Worm (Caenorhabditis elegans) whole organism, L4/young adult: ENCODE results near the gene ttr-16.

Experiments used
- W03F9.2 ChIP-seq: fragments of 150-350 bp; optimal IDR thresholded peaks from 2 replicates; lab custom pipeline; 2014; ENCODE audit warnings: missing biosample characterization, missing genetic modification characterization
- him-1 ChIP-seq: sonication (generic microtip); optimal IDR thresholded peaks from 2 replicates; lab custom pipeline; 2016; ENCODE audit warnings: missing genotype, missing genetic modification reagents, missing genetic modification characterization, missing compliant biosample characterization

DNA sequence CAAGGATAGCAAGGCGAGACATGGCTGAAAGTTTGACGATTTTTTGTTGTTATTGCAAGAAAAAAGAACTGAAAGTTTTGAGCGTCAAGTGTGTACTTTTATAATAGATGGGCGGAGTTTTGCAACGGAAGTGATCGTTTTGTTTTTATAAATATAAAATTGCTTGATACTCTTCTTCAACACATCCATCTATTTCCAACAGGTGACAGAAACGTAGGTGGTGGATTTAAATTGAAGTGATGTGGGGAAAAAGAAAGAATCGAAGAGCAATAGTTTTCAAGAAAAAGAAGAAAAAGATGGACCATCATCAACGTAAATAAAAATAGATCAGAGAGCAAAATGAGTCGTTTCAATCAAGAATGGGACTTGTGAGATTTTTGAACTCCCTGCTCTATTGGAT lies 3.1 kb upstream of the ttr-16 start, which contains the start of gene ttr-17:
- no peak for TF ChIP-seq him-1 (tag; lab: Kevin White, UChicago)
- no peak for TF ChIP-seq W03F9.2 (tag; lab: Kevin White, UChicago)
